Fruit fly (Drosophila melanogaster): ENCODE results near the gene Tektin-C.

The Tektin-C gene

dm6 chr3L:5749616-5750336 is 46.6 kb downstream of the Tektin-C start (continued):
- peak; percentile 53 for TF ChIP-seq CG14710 (tag; optimal IDR thresholded peaks at IDR 0.05)
- TF ChIP-seq stwl (tag; optimal IDR thresholded peaks at IDR 0.05), result peak; percentile 93
- TF ChIP-seq CG1603 (tag; optimal IDR thresholded peaks at IDR 0.05), result peak; percentile 59
- no peak for TF ChIP-seq Doc3 (GFP tag; IDR thresholded peaks at IDR 0.05; ENCODE audit: partially characterized antibody)
- no peak for TF ChIP-seq CHES-1-like (GFP tag; optimal IDR thresholded peaks at IDR 0.05)
- TF ChIP-seq CG13287 (GFP tag; IDR thresholded peaks at IDR 0.05; ENCODE audit: partially characterized antibody), result peak; percentile 46; the same call in 1 of the 2 replicates
- TF ChIP-seq cg (GFP tag; optimal IDR thresholded peaks at IDR 0.05), result no peak
- TF ChIP-seq tll (GFP tag; optimal IDR thresholded peaks at IDR 0.05), result no peak
- peak; percentile 25 for TF ChIP-seq Xbp1 (GFP tag; optimal IDR thresholded peaks at IDR 0.05)
- TF ChIP-seq ato (GFP tag; IDR thresholded peaks at IDR 0.05; ENCODE audit: partially characterized antibody), result 0 out of 2 replicates have a peak, but pooled peaks have one; percentile 23
- TF ChIP-seq unc-4 (GFP tag; IDR thresholded peaks at IDR 0.05; ENCODE audit: partially characterized antibody), result no peak
- TF ChIP-seq CG2875 (GFP tag; optimal IDR thresholded peaks at IDR 0.05), result no peak
- peak; percentile 39; the same call in 1 of the 3 replicates for TF ChIP-seq knrl (GFP tag; IDR thresholded peaks at IDR 0.05; ENCODE audit: partially characterized antibody)
- TF ChIP-seq chinmo (GFP tag; IDR thresholded peaks at IDR 0.05; ENCODE audit: partially characterized antibody), result peak; percentile 66; the same call in 1 of the 4 replicates
- TF ChIP-seq corto (GFP tag; optimal IDR thresholded peaks at IDR 0.05), result no peak
- TF ChIP-seq CTCF (GFP tag; optimal IDR thresholded peaks at IDR 0.05), result peak; percentile 97
- TF ChIP-seq CoRest (tag; optimal IDR thresholded peaks at IDR 0.05), result peak; percentile 62
- TF ChIP-seq Bgb (GFP tag; IDR thresholded peaks at IDR 0.05; ENCODE audit: partially characterized antibody), result peak; percentile 20; the same call in 1 of the 2 replicates
- TF ChIP-seq prd (optimal IDR thresholded peaks at IDR 0.05), result no peak
- TF ChIP-seq prd (GFP tag; IDR thresholded peaks at IDR 0.05), result no peak
- TF ChIP-seq Sox100B (GFP tag; optimal IDR thresholded peaks at IDR 0.05), result no peak
- peak; percentile 52 for TF ChIP-seq B-H2 (GFP tag; optimal IDR thresholded peaks at IDR 0.05)
- TF ChIP-seq CG3847 (GFP tag; IDR thresholded peaks at IDR 0.05), result peak; percentile 65
- peak; percentile 19 for TF ChIP-seq gfzf (GFP tag; optimal IDR thresholded peaks at IDR 0.05)
- peak; percentile 64 for TF ChIP-seq CG42726 (GFP tag; IDR thresholded peaks at IDR 0.05; ENCODE audit: partially characterized antibody)
- TF ChIP-seq Ets97D (GFP tag; optimal IDR thresholded peaks at IDR 0.05), result peak; percentile 66
- no peak for TF ChIP-seq jigr1 (GFP tag; IDR thresholded peaks at IDR 0.05)
- no peak for TF ChIP-seq Ets65A (GFP tag)
- peak; percentile 35 for TF ChIP-seq CG10267 (tag; optimal IDR thresholded peaks at IDR 0.05)
- TF ChIP-seq Mad (GFP tag; optimal IDR thresholded peaks at IDR 0.05), result peak; percentile 25
- peak; percentile 30 for TF ChIP-seq grau (tag; optimal IDR thresholded peaks at IDR 0.05)
- TF ChIP-seq CG2116 (GFP tag; optimal IDR thresholded peaks at IDR 0.05), result peak; percentile 60
- peak; percentile 21; the same call in 1 of the 3 replicates for TF ChIP-seq CG2199 (GFP tag; IDR thresholded peaks at IDR 0.05)
- no peak for TF ChIP-seq CG15479 (GFP tag; optimal IDR thresholded peaks at IDR 0.05)
- TF ChIP-seq pita (GFP tag; optimal IDR thresholded peaks at IDR 0.05), result peak; percentile 8
- no peak for TF ChIP-seq CG9876 (GFP tag; optimal IDR thresholded peaks at IDR 0.05)
- no peak for TF ChIP-seq CG5245 (GFP tag; optimal IDR thresholded peaks at IDR 0.05)
- peak; percentile 96 for TF ChIP-seq Myb (GFP tag; optimal IDR thresholded peaks at IDR 0.05)
- TF ChIP-seq CG10209 (GFP tag; optimal IDR thresholded peaks at IDR 0.05), result no peak
- TF ChIP-seq Atf-2 (GFP tag; optimal IDR thresholded peaks at IDR 0.05), result no peak
- no peak for TF ChIP-seq CG15011 (GFP tag; optimal IDR thresholded peaks at IDR 0.05)
- TF ChIP-seq HmgZ (tag; optimal IDR thresholded peaks at IDR 0.05), result peak; percentile 76
- TF ChIP-seq CG12155 (GFP tag; optimal IDR thresholded peaks at IDR 0.05), result peak; percentile 41
- TF ChIP-seq nmo (GFP tag; optimal IDR thresholded peaks at IDR 0.05), result peak; percentile 23
- 0 out of 3 replicates have a peak, but pooled peaks have one; percentile 25 for TF ChIP-seq Dbx (GFP tag; IDR thresholded peaks at IDR 0.05)
- peak; percentile 98 for TF ChIP-seq Dp (GFP tag; optimal IDR thresholded peaks at IDR 0.05)
- peak in 1 of 2 experiments; percentile 13 for TF ChIP-seq chif (GFP tag; optimal IDR thresholded peaks at IDR 0.05)
- peak; percentile 38 for TF ChIP-seq BEAF-32 (GFP tag; optimal IDR thresholded peaks at IDR 0.05)

All from whole organism, embryonic.